Worm (Caenorhabditis elegans): ENCODE data around the gene idh-2.

DNA sequence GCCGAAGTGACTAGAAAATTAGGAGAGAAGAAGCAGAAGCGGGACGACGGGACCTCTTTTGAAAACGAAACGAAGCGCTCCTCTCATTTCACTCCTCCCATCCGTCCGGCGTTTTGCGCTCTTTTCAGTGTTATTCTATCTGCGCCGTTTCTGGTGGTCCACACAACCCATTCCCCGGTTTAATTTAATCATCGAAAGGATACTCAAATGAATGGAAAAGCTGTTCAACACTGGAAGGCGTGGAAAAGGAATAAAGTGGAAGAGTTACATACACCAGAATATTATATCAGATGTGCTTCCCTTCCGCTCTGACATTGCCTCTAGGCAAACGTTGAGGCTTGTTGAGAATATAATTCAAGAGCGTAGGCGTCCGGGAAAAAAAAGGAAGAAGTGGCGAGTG, 29.3 kb downstream of the idh-2 start:
- TF ChIP-seq tab-1 (GFP tag; IDR thresholded peaks at IDR 0.05), result no peak
- TF ChIP-seq T22C8.4 (GFP tag; IDR thresholded peaks at IDR 0.05), result no peak
- TF ChIP-seq ztf-23 (GFP tag; IDR thresholded peaks at IDR 0.05), result 0 out of 2 replicates have a peak, but pooled peaks have one; percentile 41
- no peak for TF ChIP-seq ztf-29 (GFP tag; IDR thresholded peaks at IDR 0.05)
- TF ChIP-seq med-1 (GFP tag; optimal IDR thresholded peaks at IDR 0.05; ENCODE audit: insufficient read depth), result no peak

Data from whole organism, midembryonic.